Fruit fly (Drosophila melanogaster): ENCODE results near the gene CG14408.

The CG14408 gene

dm6 chrX:14839739-14840347 lies 8.0 kb upstream of the CG14408 start (continued):
- TF ChIP-seq onecut (GFP tag; IDR thresholded peaks at IDR 0.05) (0 out of 2 replicates have a peak, but pooled peaks have one; percentile 3), ac (GFP tag; optimal IDR thresholded peaks at IDR 0.05) (no peak), CG1529 (GFP tag; optimal IDR thresholded peaks at IDR 0.05) (no peak), so (GFP tag; IDR thresholded peaks at IDR 0.05) (0 out of 3 replicates have a peak, but pooled peaks have one; percentile 26), zfh1 (GFP tag; IDR thresholded peaks at IDR 0.05) (peak; percentile 59; the same call in 1 of the 3 replicates), CG3065 (GFP tag; optimal IDR thresholded peaks at IDR 0.05) (no peak), CG3847 (GFP tag; IDR thresholded peaks at IDR 0.05) (peak; percentile 45; the same call in 1 of the 2 replicates), ash1 (GFP tag; optimal IDR thresholded peaks at IDR 0.05) (no peak), CG1024 (GFP tag; IDR thresholded peaks at IDR 0.05) (no peak), CG34224 (GFP tag; IDR thresholded peaks at IDR 0.05; ENCODE audit: partially characterized antibody) (no peak), ATbp (GFP tag; optimal IDR thresholded peaks at IDR 0.05) (peak; percentile 37), rib (GFP tag; IDR thresholded peaks at IDR 0.05) (peak; percentile 67; the same call in 1 of the 2 replicates), Bdp1 (GFP tag; optimal IDR thresholded peaks at IDR 0.05) (peak; percentile 30), bigmax (GFP tag; optimal IDR thresholded peaks at IDR 0.05) (no peak), pzg (GFP tag; optimal IDR thresholded peaks at IDR 0.05) (peak; percentile 6), schlank (tag; optimal IDR thresholded peaks at IDR 0.05) (no peak), CG9876 (GFP tag; optimal IDR thresholded peaks at IDR 0.05) (peak; percentile 73), zfh2 (GFP tag; optimal IDR thresholded peaks at IDR 0.05) (peak; percentile 70), Awh (GFP tag; IDR thresholded peaks at IDR 0.05) (no peak), CG1603 (tag; optimal IDR thresholded peaks at IDR 0.05) (peak; percentile 48), usp (GFP tag; optimal IDR thresholded peaks at IDR 0.05) (no peak), Neu2 (GFP tag; optimal IDR thresholded peaks at IDR 0.05; ENCODE audit: borderline replicate concordance) (no peak), BEAF-32 (GFP tag; optimal IDR thresholded peaks at IDR 0.05) (no peak), tx (GFP tag; optimal IDR thresholded peaks at IDR 0.05) (no peak), eve (GFP tag; optimal IDR thresholded peaks at IDR 0.05) (no peak), CG8765 (GFP tag; IDR thresholded peaks at IDR 0.05) (no peak), sisA (GFP tag; IDR thresholded peaks at IDR 0.05) (peak; percentile 20; the same call in 1 of the 2 replicates), corto (GFP tag; optimal IDR thresholded peaks at IDR 0.05) (no peak), hth (optimal IDR thresholded peaks at IDR 0.05) (no peak), CG9727 (GFP tag; optimal IDR thresholded peaks at IDR 0.05) (peak; percentile 42), her (GFP tag; optimal IDR thresholded peaks at IDR 0.05) (peak; percentile 71), gcm (GFP tag; optimal IDR thresholded peaks at IDR 0.05) (peak; percentile 32), CG14441 (GFP tag; IDR thresholded peaks at IDR 0.05) (peak; percentile 52), ssp (GFP tag; IDR thresholded peaks at IDR 0.05) (no peak), Hsf (GFP tag; optimal IDR thresholded peaks at IDR 0.05) (peak; percentile 53), CG8089 (GFP tag; optimal IDR thresholded peaks at IDR 0.05) (no peak), CG16813 (GFP tag; IDR thresholded peaks at IDR 0.05; ENCODE audit: partially characterized antibody) (no peak), CG17186 (GFP tag; optimal IDR thresholded peaks at IDR 0.05) (no peak), fd102C (GFP tag; optimal IDR thresholded peaks at IDR 0.05) (no peak), Dbx (GFP tag; IDR thresholded peaks at IDR 0.05) (0 out of 3 replicates have a peak, but pooled peaks have one; percentile 51), fd96Cb (tag; optimal IDR thresholded peaks at IDR 0.05) (no peak), CG1792 (GFP tag; optimal IDR thresholded peaks at IDR 0.05) (no peak), da (GFP tag; optimal IDR thresholded peaks at IDR 0.05) (peak; percentile 15), stc (GFP tag; IDR thresholded peaks at IDR 0.05) (0 out of 2 replicates have a peak, but pooled peaks have one; percentile 30), slou (GFP tag; optimal IDR thresholded peaks at IDR 0.05) (no peak), CG3163 (GFP tag; optimal IDR thresholded peaks at IDR 0.05) (peak; percentile 33), tio (GFP tag; optimal IDR thresholded peaks at IDR 0.05) (no peak), vnd (GFP tag; IDR thresholded peaks at IDR 0.05; ENCODE audit: partially characterized antibody) (0 out of 3 replicates have a peak, but pooled peaks have one; percentile 16), ind (GFP tag; optimal IDR thresholded peaks at IDR 0.05) (peak; percentile 26), yki (optimal IDR thresholded peaks at IDR 0.05) (no peak), CG11398 (GFP tag; optimal IDR thresholded peaks at IDR 0.05) (no peak)

Measured in whole organism, embryonic.